Fruit fly (Drosophila melanogaster) whole organism, embryonic: ENCODE measurements around the gene CG14442.

Experiments used
- Asciz ChIP-seq: fragments of 200-800 bp; sonication (Bioruptor generic); optimal IDR thresholded peaks from 2 replicates; lab custom pipeline; 2017; ENCODE audit warnings: missing biosample characterization, mild to moderate bottlenecking, missing genetic modification characterization, missing genetic modification reagents
- Bteb2 ChIP-seq: fragments of 200-800 bp; sonication (Bioruptor generic); optimal IDR thresholded peaks from 2 replicates; lab custom pipeline; 2016; ENCODE audit warnings: missing biosample characterization, missing genetic modification characterization
- CG1024 ChIP-seq: fragments of 200-800 bp; sonication (Bioruptor generic); IDR thresholded peaks from 2 replicates; pipeline ENCODE4 v1.3.6; 2022; ENCODE audit warnings: missing biosample characterization, missing genetic modification characterization
- CG12155 ChIP-seq: fragments of 200-800 bp; sonication (Bioruptor generic); optimal IDR thresholded peaks from 3 replicates; lab custom pipeline; 2016; ENCODE audit warnings: missing biosample characterization, missing genetic modification characterization
- CG14014 ChIP-seq: fragments of 200-800 bp; sonication (Bioruptor generic); IDR thresholded peaks from 2 replicates; pipeline ENCODE4 v1.3.6; 2022; ENCODE audit warnings: missing biosample characterization, missing genetic modification characterization
- CG15514 ChIP-seq: fragments of 200-800 bp; sonication (Bioruptor generic); optimal IDR thresholded peaks from 3 replicates; lab custom pipeline; 2017; ENCODE audit warnings: missing biosample characterization, missing genetic modification characterization, mild to moderate bottlenecking, moderate library complexity, missing genetic modification reagents
- CG15601 ChIP-seq: fragments of 200-800 bp; sonication (Bioruptor generic); optimal IDR thresholded peaks from 3 replicates; lab custom pipeline; 2019; ENCODE audit warnings: missing biosample characterization, mild to moderate bottlenecking, missing genetic modification characterization, moderate library complexity
- CG1602 ChIP-seq: fragments of 200-800 bp; sonication (Bioruptor generic); optimal IDR thresholded peaks from 3 replicates; lab custom pipeline; 2016; ENCODE audit warnings: missing biosample characterization, missing genetic modification characterization
- CG16815 ChIP-seq: fragments of 200-800 bp; sonication (Bioruptor generic); optimal IDR thresholded peaks from 3 replicates; lab custom pipeline; 2017; ENCODE audit warnings: missing biosample characterization, mild to moderate bottlenecking, missing genetic modification characterization
- CG2129 ChIP-seq: fragments of 200-800 bp; sonication (Bioruptor generic); IDR thresholded peaks from 2 replicates; pipeline ENCODE4 v1.3.6; 2022; ENCODE audit warnings: missing biosample characterization, missing genetic modification characterization; ENCODE audit not compliant: partially characterized antibody
- CG2712 ChIP-seq: fragments of 200-800 bp; optimal IDR thresholded peaks from 3 replicates; lab custom pipeline; 2019; ENCODE audit warnings: missing biosample characterization, mild to moderate bottlenecking, missing genetic modification characterization, moderate library complexity
- CG3065 ChIP-seq: fragments of 200-800 bp; sonication (Bioruptor generic); optimal IDR thresholded peaks from 2 replicates; lab custom pipeline; 2016; ENCODE audit warnings: missing biosample characterization, missing genetic modification characterization
- CG5953 ChIP-seq: fragments of 200-800 bp; sonication (Bioruptor generic); IDR thresholded peaks from 2 replicates; pipeline ENCODE4 v1.3.6; 2022; ENCODE audit warnings: missing biosample characterization, missing genetic modification characterization
- CG6254 ChIP-seq: fragments of 200-800 bp; sonication (Bioruptor generic); optimal IDR thresholded peaks from 3 replicates; lab custom pipeline; 2017; ENCODE audit warnings: mild to moderate bottlenecking, missing biosample characterization, missing genetic modification reagents, missing genetic modification characterization
- CG6272 ChIP-seq: fragments of 200-800 bp; sonication (Bioruptor generic); IDR thresholded peaks from 2 replicates; pipeline ENCODE4 v1.3.6; 2022; ENCODE audit warnings: missing biosample characterization, missing genetic modification characterization
- CG9727 ChIP-seq: fragments of 200-800 bp; sonication (Bioruptor generic); optimal IDR thresholded peaks from 3 replicates; lab custom pipeline; 2017; ENCODE audit warnings: missing biosample characterization, mild to moderate bottlenecking, missing genetic modification characterization
- CG9797 ChIP-seq: fragments of 200-800 bp; sonication (Bioruptor generic); optimal IDR thresholded peaks from 3 replicates; lab custom pipeline; 2018; ENCODE audit warnings: missing biosample characterization, mild to moderate bottlenecking, missing genetic modification characterization
- CG9817 ChIP-seq: fragments of 200-800 bp; sonication (Bioruptor generic); optimal IDR thresholded peaks from 2 replicates; lab custom pipeline; 2018; ENCODE audit warnings: missing biosample characterization, mild to moderate bottlenecking, missing genetic modification characterization, moderate library complexity
- Dll ChIP-seq: fragments of 200-800 bp; sonication (Bioruptor generic); IDR thresholded peaks from 4 replicates; pipeline ENCODE4 v1.3.6; 2022; ENCODE audit warnings: missing biosample characterization, missing genetic modification characterization; ENCODE audit not compliant: partially characterized antibody
- Fer1 ChIP-seq: fragments of 200-800 bp; sonication (Bioruptor generic); optimal IDR thresholded peaks from 2 replicates; lab custom pipeline; 2017; ENCODE audit warnings: missing biosample characterization, mild to moderate bottlenecking, missing genetic modification characterization
- Gsc ChIP-seq: fragments of 200-800 bp; sonication (Bioruptor generic); IDR thresholded peaks from 2 replicates; pipeline ENCODE4 v1.3.6; 2022; ENCODE audit warnings: missing biosample characterization, missing genetic modification characterization
- HLH54F ChIP-seq: fragments of 200-800 bp; sonication (Bioruptor generic); optimal IDR thresholded peaks from 3 replicates; lab custom pipeline; 2016; ENCODE audit warnings: missing biosample characterization, missing genetic modification characterization
- Hsf ChIP-seq: fragments of 200-800 bp; sonication (Bioruptor generic); optimal IDR thresholded peaks from 3 replicates; lab custom pipeline; 2016; ENCODE audit warnings: missing biosample characterization, missing genetic modification characterization
- MTF-1 ChIP-seq: fragments of 200-800 bp; sonication (Bioruptor generic); optimal IDR thresholded peaks from 2 replicates; lab custom pipeline; 2018; ENCODE audit warnings: missing biosample characterization, mild to moderate bottlenecking, missing genetic modification characterization, borderline replicate concordance
- NfI ChIP-seq: fragments of 200-800 bp; sonication (Bioruptor generic); optimal IDR thresholded peaks from 3 replicates; lab custom pipeline; 2018; ENCODE audit warnings: missing biosample characterization, mild to moderate bottlenecking, missing genetic modification characterization, moderate library complexity
- Pdp1 ChIP-seq, 2 experiments: fragments of 200-800 bp; sonication (Bioruptor generic); optimal IDR thresholded peaks; 3 replicates each; lab custom pipeline; 2016; ENCODE audit warnings: missing biosample characterization in 2 of 2, missing genetic modification characterization in 2 of 2, mild to moderate bottlenecking in 1 of 2, moderate library complexity in 1 of 2
- Taf1 ChIP-seq: fragments of 200-800 bp; sonication (Bioruptor generic); IDR thresholded peaks from 2 replicates; pipeline ENCODE4 v1.3.6; 2022; ENCODE audit warnings: missing biosample characterization, missing genetic modification characterization
- Trl ChIP-seq, 3 experiments: fragments of >200 bp in 2 of 3; fragments of 200-800 bp in 1 of 3; sonication (Bioruptor generic) in 1 of 3; optimal IDR thresholded peaks; 2 replicates in 1 of 3; 3 replicates in 2 of 3; lab custom pipeline; 2016 to 2017; ENCODE audit warnings: missing biosample characterization in 1 of 3, missing genetic modification characterization in 1 of 3
- bbx ChIP-seq: fragments of 200-800 bp; sonication (Bioruptor generic); IDR thresholded peaks from 2 replicates; pipeline ENCODE4 v1.3.6; 2022; ENCODE audit warnings: missing biosample characterization, missing genetic modification characterization; ENCODE audit not compliant: partially characterized antibody
- cad ChIP-seq: fragments of >200 bp; optimal IDR thresholded peaks from 2 replicates; lab custom pipeline; 2017; ENCODE audit warnings: missing biosample characterization, missing genetic modification characterization
- cato ChIP-seq: fragments of 200-800 bp; sonication (Bioruptor generic); optimal IDR thresholded peaks from 2 replicates; lab custom pipeline; 2016; ENCODE audit warnings: missing biosample characterization, missing genetic modification characterization, borderline replicate concordance
- chif ChIP-seq, 2 experiments: fragments of 200-800 bp; sonication (Bioruptor generic); optimal IDR thresholded peaks; 3 replicates each; lab custom pipeline; 2016; ENCODE audit warnings: missing biosample characterization in 2 of 2, missing genetic modification characterization in 2 of 2
- ci ChIP-seq: fragments of 200-800 bp; sonication (Bioruptor generic); IDR thresholded peaks from 3 replicates; pipeline ENCODE4 v1.3.6; 2022; ENCODE audit warnings: missing biosample characterization, missing genetic modification characterization
- dati ChIP-seq: fragments of 200-800 bp; sonication (Bioruptor generic); IDR thresholded peaks from 2 replicates; pipeline ENCODE4 v1.3.6; 2022; ENCODE audit warnings: missing biosample characterization, missing genetic modification characterization
- dm ChIP-seq: fragments of 200-800 bp; sonication (Bioruptor generic); optimal IDR thresholded peaks from 3 replicates; lab custom pipeline; 2016; ENCODE audit warnings: missing biosample characterization, missing genetic modification characterization
- gfzf ChIP-seq: fragments of 200-800 bp; sonication (Bioruptor generic); optimal IDR thresholded peaks from 2 replicates; lab custom pipeline; 2016; ENCODE audit warnings: missing biosample characterization, mild to moderate bottlenecking, missing genetic modification characterization, moderate library complexity
- gsb ChIP-seq: fragments of 200-800 bp; sonication (Bioruptor generic); IDR thresholded peaks from 2 replicates; pipeline ENCODE4 v1.3.6; 2022; ENCODE audit warnings: missing biosample characterization, missing genetic modification characterization
- klu ChIP-seq: fragments of 200-800 bp; sonication (Bioruptor generic); IDR thresholded peaks from 2 replicates; pipeline ENCODE4 v1.3.6; 2022; ENCODE audit warnings: missing biosample characterization, missing genetic modification characterization
- lilli ChIP-seq: fragments of 200-800 bp; sonication (Bioruptor generic); optimal IDR thresholded peaks from 3 replicates; lab custom pipeline; 2016; ENCODE audit warnings: missing biosample characterization, missing genetic modification characterization
- luna ChIP-seq: fragments of 200-800 bp; sonication (Bioruptor generic); optimal IDR thresholded peaks from 2 replicates; lab custom pipeline; 2016; ENCODE audit warnings: missing biosample characterization, missing genetic modification characterization
- otp ChIP-seq: fragments of 200-800 bp; sonication (Bioruptor generic); IDR thresholded peaks from 3 replicates; pipeline ENCODE4, ENCODE4 v1.3.6; 2022; ENCODE audit warnings: missing biosample characterization, missing genetic modification characterization
- p53 ChIP-seq: fragments of 200-800 bp; sonication (Bioruptor generic); optimal IDR thresholded peaks from 2 replicates; lab custom pipeline; 2016; ENCODE audit warnings: missing biosample characterization, missing genetic modification characterization
- repo ChIP-seq: fragments of 200-800 bp; sonication (Bioruptor generic); optimal IDR thresholded peaks from 2 replicates; lab custom pipeline; 2016; ENCODE audit warnings: missing biosample characterization, missing genetic modification characterization
- ro ChIP-seq: fragments of 200-800 bp; sonication (Bioruptor generic); IDR thresholded peaks from 2 replicates; pipeline ENCODE4 v1.3.6; 2022; ENCODE audit warnings: missing biosample characterization, missing genetic modification characterization
- row ChIP-seq: fragments of 200-800 bp; sonication (Bioruptor generic); IDR thresholded peaks from 3 replicates; pipeline ENCODE4 v1.3.6; 2022; ENCODE audit warnings: missing biosample characterization, missing genetic modification characterization
- sens ChIP-seq: fragments of 200-800 bp; sonication (Bioruptor generic); peaks from one replicate; lab custom pipeline; 2016; ENCODE audit warnings: missing biosample characterization, missing genetic modification characterization
- slp2 ChIP-seq: fragments of 200-800 bp; sonication (Bioruptor generic); optimal IDR thresholded peaks from 2 replicates; lab custom pipeline; 2016; ENCODE audit warnings: missing biosample characterization, missing genetic modification characterization
- tup ChIP-seq: fragments of 200-800 bp; sonication (Bioruptor generic); optimal IDR thresholded peaks from 2 replicates; lab custom pipeline; 2016; ENCODE audit warnings: missing biosample characterization, mild to moderate bottlenecking, missing genetic modification characterization, moderate library complexity
- wor ChIP-seq: fragments of 200-800 bp; sonication (Bioruptor generic); IDR thresholded peaks from 2 replicates; pipeline ENCODE4 v1.3.6; 2022; ENCODE audit warnings: missing biosample characterization, missing genetic modification characterization
- zen ChIP-seq: fragments of 200-800 bp; sonication (Bioruptor generic); optimal IDR thresholded peaks from 3 replicates; lab custom pipeline; 2018; ENCODE audit warnings: missing biosample characterization, mild to moderate bottlenecking, missing genetic modification characterization, moderate library complexity

Gene CG14442

DNA sequence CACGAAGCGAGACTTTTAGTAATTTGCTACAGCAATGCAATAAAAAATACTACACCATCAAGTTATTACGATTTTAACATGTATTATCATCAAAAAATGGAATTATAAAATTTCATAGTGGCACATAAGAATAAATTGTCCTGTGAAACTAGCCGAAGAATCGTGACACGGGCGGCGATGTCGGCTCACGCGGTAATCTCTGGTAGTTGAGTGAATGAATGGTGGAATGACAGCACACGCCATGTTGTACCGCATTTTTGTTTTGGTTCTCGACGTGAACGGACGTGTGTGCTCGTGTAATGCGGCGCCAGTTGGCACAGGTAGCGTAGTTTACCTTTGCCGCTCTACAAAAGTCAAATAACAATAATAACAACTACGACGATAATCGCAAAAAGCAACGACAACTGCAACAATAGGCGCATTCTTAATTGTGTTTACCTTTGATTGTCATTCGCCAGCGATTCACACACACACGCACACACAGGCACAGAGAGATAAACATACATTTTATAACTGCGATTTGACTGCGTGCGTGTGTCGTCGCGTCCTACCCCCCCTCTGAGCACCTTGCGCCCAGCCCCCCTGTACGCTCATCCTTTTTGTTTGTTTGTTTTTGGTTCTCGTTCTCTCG, 4.6 kb upstream of the CG14442 start, which contains the start of gene CG14441 (continued):
- TF ChIP-seq Dll (GFP tag; lab: Robert Waterston, UW) (peak; percentile 100), sens (GFP tag; lab: Kevin White, UChicago) (peak; percentile 94), repo (GFP tag; lab: Kevin White, UChicago) (no peak), chif (GFP tag; optimal IDR thresholded peaks at IDR 0.05; lab: Kevin White, UChicago) (no peak), Taf1 (no peak), CG12155 (GFP tag; lab: Kevin White, UChicago) (peak; percentile 26), CG16815 (GFP tag; lab: Kevin White, UChicago) (no peak), tup (GFP tag; lab: Kevin White, UChicago) (no peak), Fer1 (GFP tag; lab: Kevin White, UChicago) (peak; percentile 86), gsb (no peak), dm (peak; percentile 64), dati (GFP tag; lab: Robert Waterston, UW) (no peak), otp (peak; percentile 39; the same call in 1 of the 3 replicates), Asciz (peak; percentile 18), ci (GFP tag; lab: Robert Waterston, UW) (peak; percentile 66; the same call in 1 of the 3 replicates), luna (GFP tag; lab: Kevin White, UChicago) (peak; percentile 21), Trl (optimal IDR thresholded peaks at IDR 0.05; lab: Kevin White, UChicago) (no peak), Trl (GFP tag; optimal IDR thresholded peaks at IDR 0.05; lab: Kevin White, UChicago) (peak; percentile 28), CG9727 (GFP tag; lab: Kevin White, UChicago) (peak; percentile 29), CG6272 (GFP tag; lab: Robert Waterston, UW) (no peak; the same call in 1 of the 2 replicates), CG5953 (GFP tag; lab: Robert Waterston, UW) (no peak), bbx (GFP tag; lab: Robert Waterston, UW) (peak; percentile 97), CG15601 (tag; lab: Kevin White, UChicago) (peak; percentile 12), Hsf (GFP tag; lab: Kevin White, UChicago) (peak; percentile 26), MTF-1 (GFP tag; lab: Kevin White, UChicago) (peak; percentile 41), CG2712 (tag; lab: Kevin White, UChicago) (peak; percentile 51), slp2 (GFP tag; lab: Kevin White, UChicago) (no peak), CG9817 (no peak), zen (tag; lab: Kevin White, UChicago) (no peak), CG14014 (GFP tag; lab: Robert Waterston, UW) (no peak), cad (GFP tag; lab: Kevin White, UChicago) (no peak), CG9797 (GFP tag; lab: Kevin White, UChicago) (no peak), CG1602 (GFP tag; lab: Kevin White, UChicago) (no peak), NfI (GFP tag; lab: Kevin White, UChicago) (peak; percentile 43), Pdp1 (GFP tag; optimal IDR thresholded peaks at IDR 0.05; lab: Kevin White, UChicago) (peak; percentile 16 to 30), row (peak; percentile 98), CG15514 (GFP tag; lab: Kevin White, UChicago) (peak; percentile 48), HLH54F (GFP tag; lab: Kevin White, UChicago) (peak; percentile 11), Gsc (GFP tag; lab: Robert Waterston, UW) (no peak), wor (GFP tag; lab: Robert Waterston, UW) (no peak), cato (GFP tag; lab: Kevin White, UChicago) (no peak), gfzf (GFP tag; lab: Kevin White, UChicago) (no peak), ro (GFP tag; lab: Robert Waterston, UW) (no peak), CG1024 (no peak), p53 (GFP tag; lab: Kevin White, UChicago) (peak; percentile 93), lilli (GFP tag; lab: Kevin White, UChicago) (peak; percentile 55), CG6254 (peak; percentile 34), CG2129 (GFP tag; lab: Robert Waterston, UW) (peak; percentile 100), CG3065 (GFP tag; lab: Kevin White, UChicago) (no peak), Bteb2 (GFP tag; lab: Kevin White, UChicago) (peak; percentile 47), klu (no peak)
